Worm (Caenorhabditis elegans): Measurements from ENCODE around the gene puf-8.

Gene puf-8

ce11 chrII:7317468-7317867 lies 19.4 kb upstream of the puf-8 start, which contains the start of gene F21D12.2:
Gene F21D12.2, plus strand, starts transcription at chrII:7317768.
- TF ChIP-seq nhr-120 (GFP tag; IDR thresholded peaks at IDR 0.05) (no peak), zfh-2 (GFP tag; conservative IDR thresholded peaks at IDR 0.05) (no peak), F23B12.7 (tag; optimal IDR thresholded peaks at IDR 0.05; ENCODE audit: insufficient read depth) (no peak), ztf-6 (GFP tag; IDR thresholded peaks at IDR 0.05) (no peak), nfya-2 (GFP tag; IDR thresholded peaks at IDR 0.05) (no peak), hsf-1 (GFP tag; IDR thresholded peaks at IDR 0.05) (no peak), snpc-1.3 (tag; optimal IDR thresholded peaks at IDR 0.05; ENCODE audit: insufficient read depth) (no peak), ceh-91 (GFP tag; IDR thresholded peaks at IDR 0.05) (no peak), dpff-1 (tag; optimal IDR thresholded peaks at IDR 0.05) (no peak), ama-1 (optimal IDR thresholded peaks at IDR 0.05) (no peak), ama-1 (GFP tag; optimal IDR thresholded peaks at IDR 0.05) (no peak), attf-3 (GFP tag; conservative IDR thresholded peaks at IDR 0.05) (no peak), ztf-28 (GFP tag; IDR thresholded peaks at IDR 0.05) (no peak), Y53G8AR.9 (GFP tag; conservative IDR thresholded peaks at IDR 0.05) (no peak), mel-28 (tag; optimal IDR thresholded peaks at IDR 0.05; ENCODE audit: borderline replicate concordance) (no peak), ceh-27 (GFP tag; optimal IDR thresholded peaks at IDR 0.05) (no peak), lin-35 (GFP tag; optimal IDR thresholded peaks at IDR 0.05) (no peak)

- TF ChIP-seq nhr-120 (GFP tag; IDR thresholded peaks at IDR 0.05) = no peak
- TF ChIP-seq F23B12.7 (tag; optimal IDR thresholded peaks at IDR 0.05; ENCODE audit: insufficient read depth) = no peak
- no peak for TF ChIP-seq F37B4.10 (GFP tag; IDR thresholded peaks at IDR 0.05)
- TF ChIP-seq rcor-1 (GFP tag; IDR thresholded peaks at IDR 0.05) = no peak
- no peak for TF ChIP-seq F55B11.4 (tag; optimal IDR thresholded peaks at IDR 0.05; ENCODE audit: borderline replicate concordance, insufficient read depth)
- no peak for TF ChIP-seq ztf-26 (tag; optimal IDR thresholded peaks at IDR 0.05)
- TF ChIP-seq lag-1 (GFP tag; IDR thresholded peaks at IDR 0.05) = no peak
- no peak for TF ChIP-seq ama-1 (optimal IDR thresholded peaks at IDR 0.05)
- TF ChIP-seq ama-1 (GFP tag; optimal IDR thresholded peaks at IDR 0.05) = no peak
- TF ChIP-seq egrh-3 (GFP tag; IDR thresholded peaks at IDR 0.05) = no peak
Measured at ce11 chrII:7314083-7314482, 16.0 kb upstream of the puf-8 start, which contains the start of gene F45E12.6. Gene F45E12.6, minus strand, starts transcription at chrII:7314183.

- no peak for TF ChIP-seq cebp-2 (GFP tag; IDR thresholded peaks at IDR 0.05)
- TF ChIP-seq ceh-40 (GFP tag; IDR thresholded peaks at IDR 0.05) = no peak
Measured at ce11 chrII:7310023-7310422, 12.0 kb upstream of the puf-8 start, which contains the start of the genes F45E12.5 and cnep-1. Gene F45E12.5, minus strand, starts transcription at chrII:7310115. Gene cnep-1, plus strand, starts transcription at chrII:7310348.

- no peak for TF ChIP-seq snpc-1.3 (tag; optimal IDR thresholded peaks at IDR 0.05; ENCODE audit: insufficient read depth)
- TF ChIP-seq ztf-28 (GFP tag; IDR thresholded peaks at IDR 0.05) = no peak
- TF ChIP-seq atf-7 (tag; optimal IDR thresholded peaks at IDR 0.05) = no peak
- TF ChIP-seq nhr-27 (tag; optimal IDR thresholded peaks at IDR 0.05) = no peak
- no peak for TF ChIP-seq madf-8 (GFP tag; conservative IDR thresholded peaks at IDR 0.05)
- TF ChIP-seq F37B4.10 (GFP tag; IDR thresholded peaks at IDR 0.05) = no peak
- no peak for TF ChIP-seq snpc-1.1 (tag; optimal IDR thresholded peaks at IDR 0.05; ENCODE audit: insufficient read depth)
- TF ChIP-seq nfyb-1 (GFP tag; IDR thresholded peaks at IDR 0.05) = no peak
- no peak for TF ChIP-seq madf-6 (GFP tag; IDR thresholded peaks at IDR 0.05)
- no peak for TF ChIP-seq ztf-22 (GFP tag; optimal IDR thresholded peaks at IDR 0.05)
- no peak for TF ChIP-seq ceh-40 (GFP tag; IDR thresholded peaks at IDR 0.05)
- no peak for TF ChIP-seq snpc-4 (GFP tag; optimal IDR thresholded peaks at IDR 0.05)
- TF ChIP-seq snpc-4 (tag; optimal IDR thresholded peaks at IDR 0.05) = no peak
- TF ChIP-seq D2030.7 (GFP tag; IDR thresholded peaks at IDR 0.05) = no peak
- TF ChIP-seq sea-2 (GFP tag; IDR thresholded peaks at IDR 0.05) = no peak
- no peak for TF ChIP-seq ztf-18 (tag; optimal IDR thresholded peaks at IDR 0.05)
- TF ChIP-seq F39B2.1 (GFP tag; IDR thresholded peaks at IDR 0.05) = no peak
Measured at ce11 chrII:7305558-7305957, 7.5 kb upstream of the puf-8 start, which contains the start of gene brf-1. Gene brf-1, plus strand, starts transcription at chrII:7305858.

All from whole organism, young adult.